Worm (Caenorhabditis elegans): ENCODE data around the gene B0024.15.

The B0024.15 gene

ce11 chrV:10283444-10283843 is 6.4 kb upstream of the B0024.15 start, which contains the start of gene lys-3:
TSS of gene lys-3 (minus strand) at chrV:10283544.
- TF ChIP-seq ceh-34 (tag; optimal IDR thresholded peaks at IDR 0.05) (no peak), unc-86 (tag; optimal IDR thresholded peaks at IDR 0.05) (no peak), ahr-1 (tag; optimal IDR thresholded peaks at IDR 0.05) (no peak), ceh-45 (GFP tag; IDR thresholded peaks at IDR 0.05) (no peak), hlh-15 (tag; optimal IDR thresholded peaks at IDR 0.05) (no peak), ceh-31 (tag; optimal IDR thresholded peaks at IDR 0.05) (no peak), hlh-6 (tag; optimal IDR thresholded peaks at IDR 0.05) (no peak), mec-3 (tag; optimal IDR thresholded peaks at IDR 0.05; ENCODE audit: borderline replicate concordance) (no peak), T23F11.4 (GFP tag; optimal IDR thresholded peaks at IDR 0.05) (no peak), rnt-1 (tag; optimal IDR thresholded peaks at IDR 0.05) (no peak), pat-9 (tag; optimal IDR thresholded peaks at IDR 0.05) (no peak), pros-1 (tag; optimal IDR thresholded peaks at IDR 0.05) (no peak), nhr-232 (tag; optimal IDR thresholded peaks at IDR 0.05) (no peak)

ce11 chrV:10285853-10286252 is 4.0 kb upstream of the B0024.15 start:
- no peak for TF ChIP-seq pha-4 (tag; optimal IDR thresholded peaks at IDR 0.05)
- no peak for TF ChIP-seq elt-2 (tag; optimal IDR thresholded peaks at IDR 0.05)
- no peak for TF ChIP-seq sox-4 (tag; optimal IDR thresholded peaks at IDR 0.05)
- no peak for TF ChIP-seq lim-6 (tag; optimal IDR thresholded peaks at IDR 0.05)
- no peak for TF ChIP-seq ceh-18 (tag; optimal IDR thresholded peaks at IDR 0.05)
- TF ChIP-seq ztf-16 (tag; optimal IDR thresholded peaks at IDR 0.05), result no peak
- no peak for TF ChIP-seq dmd-4 (tag; optimal IDR thresholded peaks at IDR 0.05; ENCODE audit: borderline replicate concordance)
- TF ChIP-seq tbx-2 (tag; optimal IDR thresholded peaks at IDR 0.05), result no peak
- no peak for TF ChIP-seq fax-1 (tag; optimal IDR thresholded peaks at IDR 0.05)
- TF ChIP-seq ceh-6 (GFP tag; optimal IDR thresholded peaks at IDR 0.05), result no peak
- TF ChIP-seq sdc-2 (tag; optimal IDR thresholded peaks at IDR 0.05), result no peak

- no peak for TF ChIP-seq ceh-2 (tag; optimal IDR thresholded peaks at IDR 0.05)
- TF ChIP-seq ceh-45 (GFP tag; IDR thresholded peaks at IDR 0.05), result no peak
- no peak for TF ChIP-seq hlh-13 (GFP tag; optimal IDR thresholded peaks at IDR 0.05)
- TF ChIP-seq nhr-11 (tag; optimal IDR thresholded peaks at IDR 0.05), result no peak
- no peak for TF ChIP-seq ceh-9 (tag; optimal IDR thresholded peaks at IDR 0.05)
- no peak for TF ChIP-seq gmeb-2 (tag; optimal IDR thresholded peaks at IDR 0.05)
- TF ChIP-seq ztf-16 (tag; optimal IDR thresholded peaks at IDR 0.05), result no peak
- TF ChIP-seq unc-86 (tag; optimal IDR thresholded peaks at IDR 0.05), result no peak
These were observed 2.6 kb upstream of the B0024.15 start, which contains the start of gene B0024.3 for ce11 chrV:10287260-10287659. TSS of gene B0024.3 (plus strand) at chrV:10287560.

DNA sequence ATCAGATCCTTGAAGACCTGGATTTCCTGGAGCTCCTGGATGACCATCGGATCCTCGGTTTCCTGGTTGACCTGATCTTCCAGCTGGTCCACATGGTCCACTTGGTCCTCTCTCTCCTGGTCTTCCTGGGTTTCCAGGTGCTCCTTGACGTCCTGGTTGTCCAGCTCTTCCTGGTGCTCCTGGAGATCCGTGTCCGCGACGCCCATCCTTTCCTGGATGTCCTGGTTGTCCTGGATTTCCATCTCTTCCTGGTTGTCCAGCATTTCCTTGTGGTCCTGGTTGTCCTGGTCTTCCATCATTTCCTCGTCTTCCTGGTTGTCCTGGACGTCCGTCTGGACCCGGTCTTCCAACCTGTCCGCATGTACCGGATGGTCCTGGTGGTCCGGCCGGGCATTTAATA is 2.0 kb downstream of the B0024.15 start:
- TF ChIP-seq ceh-48 (tag; optimal IDR thresholded peaks at IDR 0.05) (no peak), unc-3 (GFP tag; conservative IDR thresholded peaks at IDR 0.05) (no peak), unc-3 (tag; optimal IDR thresholded peaks at IDR 0.05) (no peak), nhr-232 (tag; optimal IDR thresholded peaks at IDR 0.05) (no peak), unc-42 (tag; optimal IDR thresholded peaks at IDR 0.05) (no peak), ceh-24 (tag; optimal IDR thresholded peaks at IDR 0.05) (no peak), ceh-22 (tag; optimal IDR thresholded peaks at IDR 0.05) (no peak)

DNA sequence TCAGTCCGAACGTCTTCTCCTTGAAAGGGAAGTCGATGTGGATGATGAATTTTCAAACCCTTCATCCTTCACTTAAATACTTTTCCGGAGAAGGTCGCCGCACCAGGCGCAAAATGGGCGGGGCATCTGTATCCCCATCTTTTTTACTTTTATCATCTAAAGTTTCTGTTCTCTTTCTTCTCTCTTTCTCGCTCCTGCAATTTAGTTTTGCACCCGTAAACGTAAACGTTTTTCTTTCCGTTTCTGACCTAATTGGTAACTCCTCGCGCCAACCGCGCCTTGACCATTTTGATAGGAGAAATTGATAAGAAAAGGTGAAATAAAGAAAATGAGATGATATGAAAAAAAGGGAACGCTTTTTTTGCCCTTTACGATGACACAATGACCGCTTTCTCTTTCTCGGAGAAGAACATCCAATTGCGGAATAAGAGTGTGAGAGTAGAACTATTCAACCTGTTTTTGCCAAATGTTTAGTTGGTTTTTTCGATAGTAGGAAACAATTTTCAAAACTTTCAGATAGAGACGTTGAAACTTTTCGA is 3.0 kb downstream of the B0024.15 start, which contains the start of gene col-149:
col-149 (minus strand) TSS at position 51 of the 539 bp plus-strand sequence.
- TF ChIP-seq ztf-16 (tag; optimal IDR thresholded peaks at IDR 0.05) (no peak), fkh-10 (GFP tag; optimal IDR thresholded peaks at IDR 0.05) (no peak), ceh-18 (tag; optimal IDR thresholded peaks at IDR 0.05) (no peak), pat-9 (tag; optimal IDR thresholded peaks at IDR 0.05) (no peak), odd-2 (tag; optimal IDR thresholded peaks at IDR 0.05) (no peak), ceh-2 (tag; optimal IDR thresholded peaks at IDR 0.05) (no peak), fax-1 (tag; optimal IDR thresholded peaks at IDR 0.05) (no peak), ceh-34 (tag; optimal IDR thresholded peaks at IDR 0.05) (no peak), hlh-8 (tag; optimal IDR thresholded peaks at IDR 0.05) (no peak), unc-42 (tag; optimal IDR thresholded peaks at IDR 0.05) (no peak), dmd-4 (tag; optimal IDR thresholded peaks at IDR 0.05; ENCODE audit: borderline replicate concordance) (no peak), ceh-19 (GFP tag; optimal IDR thresholded peaks at IDR 0.05) (no peak), pqm-1 (tag; optimal IDR thresholded peaks at IDR 0.05) (no peak), K02D7.2 (tag; optimal IDR thresholded peaks at IDR 0.05) (no peak), nfya-1 (tag; optimal IDR thresholded peaks at IDR 0.05) (no peak)

Measured in whole organism, late embryonic.